Worm (Caenorhabditis elegans) whole organism, L3 larva: ENCODE data around the gene C45B2.2.

ENCODE experiments used
- ama-1 ChIP-seq: fragments of 150-350 bp; optimal IDR thresholded peaks from 2 replicates; lab custom pipeline; 2018
- ceh-28 ChIP-seq: fragments of 150-350 bp; optimal IDR thresholded peaks from 2 replicates; lab custom pipeline; 2014; ENCODE audit warnings: missing biosample characterization, missing genetic modification reagents, missing genetic modification characterization
- ceh-9 ChIP-seq: sonication (generic microtip); optimal IDR thresholded peaks from 2 replicates; lab custom pipeline; 2018; ENCODE audit warnings: missing biosample characterization, missing genetic modification characterization
- jun-1 ChIP-seq: fragments of 150-350 bp; optimal IDR thresholded peaks from 2 replicates; lab custom pipeline; 2014; ENCODE audit warnings: missing biosample characterization, missing genetic modification reagents, missing genetic modification characterization
- mdl-1 ChIP-seq: fragments of 150-350 bp; optimal IDR thresholded peaks from 2 replicates; lab custom pipeline; 2014; ENCODE audit warnings: missing biosample characterization, missing genetic modification characterization
- nhr-12 ChIP-seq: fragments of 150-350 bp; optimal IDR thresholded peaks from 2 replicates; lab custom pipeline; 2014; ENCODE audit warnings: missing biosample characterization, missing genetic modification characterization
- nhr-28 ChIP-seq: fragments of 150-350 bp; optimal IDR thresholded peaks from 2 replicates; lab custom pipeline; 2014; ENCODE audit warnings: missing biosample characterization, missing genetic modification characterization
- nhr-76 ChIP-seq: fragments of 150-350 bp; sonication (generic microtip); optimal IDR thresholded peaks from 5 replicates; lab custom pipeline; 2014; ENCODE audit warnings: missing biosample characterization, missing genetic modification characterization
- skn-1 ChIP-seq: fragments of 150-350 bp; optimal IDR thresholded peaks from 2 replicates; lab custom pipeline; 2014; ENCODE audit warnings: missing biosample characterization, missing genetic modification characterization
- snpc-4 ChIP-seq: fragments of 150-350 bp; optimal IDR thresholded peaks from 2 replicates; lab custom pipeline; 2014; ENCODE audit warnings: missing biosample characterization, missing genetic modification characterization
- tbx-2 ChIP-seq: sonication (generic microtip); optimal IDR thresholded peaks from 2 replicates; lab custom pipeline; 2016; ENCODE audit warnings: mild to moderate bottlenecking, missing genetic modification characterization, missing compliant biosample characterization
- ztf-11 ChIP-seq: fragments of 150-350 bp; optimal IDR thresholded peaks from 2 replicates; lab custom pipeline; 2014; ENCODE audit warnings: missing biosample characterization, missing genetic modification characterization

DNA sequence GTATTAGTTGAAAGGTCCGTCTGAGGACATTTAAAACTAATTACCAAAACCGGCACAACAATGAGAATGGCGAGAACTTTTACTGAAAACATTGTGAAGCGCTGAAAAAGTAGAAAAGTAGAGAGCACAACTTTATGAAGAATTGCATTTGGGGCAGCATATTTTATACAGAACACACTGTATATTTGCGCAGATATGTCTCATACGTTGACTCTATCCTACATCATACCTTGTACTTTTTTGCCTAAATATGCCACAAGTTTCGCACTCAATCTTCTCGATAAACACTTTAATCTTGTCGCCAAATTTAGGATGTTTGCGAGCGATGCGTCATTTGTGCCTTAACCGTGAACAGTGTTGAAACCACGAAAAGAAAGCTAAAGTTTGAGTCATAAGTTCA lies 18.8 kb downstream of the C45B2.2 start, which contains the start of gene C15H9.11:
- TF ChIP-seq tbx-2 (tag; lab: Kevin White, UChicago), result no peak
- TF ChIP-seq ama-1 (lab: Kevin White, UChicago), result no peak
- no peak for TF ChIP-seq jun-1 (tag; lab: Kevin White, UChicago)
- TF ChIP-seq ceh-9 (tag; lab: Kevin White, UChicago), result no peak
- TF ChIP-seq mdl-1, result no peak
- no peak for TF ChIP-seq nhr-12 (tag; lab: Kevin White, UChicago)
- no peak for TF ChIP-seq nhr-28
- no peak for TF ChIP-seq ztf-11 (tag; lab: Kevin White, UChicago)
- no peak for TF ChIP-seq snpc-4 (tag; lab: Kevin White, UChicago)
- no peak for TF ChIP-seq ceh-28
- TF ChIP-seq nhr-76, result no peak
- no peak for TF ChIP-seq skn-1 (tag; lab: Kevin White, UChicago)
